Fruit fly (Drosophila melanogaster): Measurements from ENCODE around the gene CG11878.
A peak's percentile ranks its signal among the peaks of the same experiment; 100 is the strongest.

- TF ChIP-seq maf-S (GFP tag; optimal IDR thresholded peaks at IDR 0.05) (no peak), lola (GFP tag; optimal IDR thresholded peaks at IDR 0.05) (no peak), CG1024 (GFP tag; IDR thresholded peaks at IDR 0.05) (no peak), E2f1 (GFP tag; IDR thresholded peaks at IDR 0.05) (0 out of 2 replicates have a peak, but pooled peaks have one; percentile 19), psq (GFP tag; optimal IDR thresholded peaks at IDR 0.05) (no peak), wdn (GFP tag; IDR thresholded peaks at IDR 0.05) (no peak), kni (GFP tag; optimal IDR thresholded peaks at IDR 0.05) (no peak), lab (GFP tag; optimal IDR thresholded peaks at IDR 0.05) (no peak), Oaz (GFP tag; IDR thresholded peaks at IDR 0.05) (no peak), zfh2 (GFP tag; optimal IDR thresholded peaks at IDR 0.05) (no peak), Hmx (GFP tag; optimal IDR thresholded peaks at IDR 0.05) (no peak)
Observed at dm6 chr3R:25249145-25250141, 24.2 kb upstream of the CG11878 start, which contains the start of gene Nup358.
